Worm (Caenorhabditis elegans): ENCODE measurements around the gene C49C8.6.

C49C8.6 gene

DNA sequence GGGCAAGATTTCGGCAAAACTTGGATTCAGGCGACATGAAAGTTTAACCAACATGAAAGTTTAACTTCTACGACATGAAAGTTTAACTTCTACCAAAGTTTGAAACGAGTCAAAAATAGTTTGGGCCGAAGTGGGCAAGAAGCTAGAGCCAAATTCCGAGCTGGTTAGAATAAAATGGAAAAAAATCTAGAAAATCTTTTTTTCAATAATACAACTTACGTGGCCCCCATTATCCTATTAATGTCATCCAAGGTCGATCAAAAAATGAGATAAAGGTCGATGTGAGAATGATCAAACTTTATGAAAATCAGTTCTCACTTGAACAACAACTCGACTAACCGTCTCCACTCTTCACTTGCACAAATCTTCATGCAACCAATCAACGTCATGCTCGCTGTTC lies 19.3 kb upstream of the C49C8.6 start, which contains the start of gene F08B4.8:
Gene F08B4.8, plus strand, starts transcription at position 301 of the 400 bp plus-strand sequence.
- no peak for TF ChIP-seq ceh-45 (GFP tag; IDR thresholded peaks at IDR 0.05)
- TF ChIP-seq hlh-8 (tag; optimal IDR thresholded peaks at IDR 0.05) = no peak
- no peak for TF ChIP-seq unc-42 (tag; optimal IDR thresholded peaks at IDR 0.05)
- TF ChIP-seq ttx-3 (tag; optimal IDR thresholded peaks at IDR 0.05) = no peak
- no peak for TF ChIP-seq ceh-18 (tag; optimal IDR thresholded peaks at IDR 0.05)
- no peak for TF ChIP-seq ceh-34 (tag; optimal IDR thresholded peaks at IDR 0.05)
- TF ChIP-seq pag-3 (tag; optimal IDR thresholded peaks at IDR 0.05; ENCODE audit: borderline replicate concordance) = no peak
- TF ChIP-seq unc-86 (tag; optimal IDR thresholded peaks at IDR 0.05) = no peak
- no peak for TF ChIP-seq tbx-2 (tag; optimal IDR thresholded peaks at IDR 0.05)
- no peak for TF ChIP-seq hlh-13 (GFP tag; optimal IDR thresholded peaks at IDR 0.05)
- no peak for TF ChIP-seq che-1 (tag; optimal IDR thresholded peaks at IDR 0.05)
- TF ChIP-seq pros-1 (tag; optimal IDR thresholded peaks at IDR 0.05) = no peak
- no peak for TF ChIP-seq K02D7.2 (tag; optimal IDR thresholded peaks at IDR 0.05)
- no peak for TF ChIP-seq ama-1 (optimal IDR thresholded peaks at IDR 0.05)
- TF ChIP-seq pha-2 (tag; optimal IDR thresholded peaks at IDR 0.05) = no peak
- no peak for TF ChIP-seq fkh-10 (GFP tag; optimal IDR thresholded peaks at IDR 0.05)
- TF ChIP-seq ceh-31 (tag; optimal IDR thresholded peaks at IDR 0.05) = no peak

DNA sequence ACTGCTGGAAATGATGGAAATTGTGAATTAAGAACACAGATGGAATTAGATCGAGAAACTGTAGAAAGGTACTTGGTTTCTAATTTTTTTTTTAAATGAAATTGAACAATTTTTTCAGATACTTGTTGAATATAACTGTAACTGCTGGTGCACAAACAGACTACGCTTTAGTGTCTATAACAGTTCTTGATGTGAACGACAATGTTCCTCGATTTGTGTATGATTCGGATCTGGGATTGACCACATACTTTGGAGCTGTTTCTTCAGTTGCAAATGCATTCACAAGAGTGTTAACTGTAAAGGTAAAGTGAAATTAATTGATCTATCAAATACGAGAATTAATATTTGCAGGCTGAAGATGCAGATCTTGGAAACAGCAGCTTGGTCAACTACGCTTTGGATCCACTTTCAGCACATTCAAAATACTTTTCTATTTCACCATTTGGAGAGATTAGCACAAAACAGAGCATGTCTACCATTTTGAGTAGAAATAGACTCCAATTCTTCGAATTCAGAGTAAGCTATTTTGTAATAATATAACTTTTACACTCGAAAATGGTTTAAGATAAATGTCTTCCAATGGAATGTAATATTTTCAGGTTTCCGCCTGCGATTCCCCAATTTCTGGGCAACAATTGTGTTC lies 15.8 kb upstream of the C49C8.6 start:
- TF ChIP-seq pha-4 (tag; optimal IDR thresholded peaks at IDR 0.05) = no peak
- no peak for TF ChIP-seq madf-2 (tag; optimal IDR thresholded peaks at IDR 0.05)
- no peak for TF ChIP-seq ceh-34 (tag; optimal IDR thresholded peaks at IDR 0.05)
- no peak for TF ChIP-seq unc-55 (GFP tag; optimal IDR thresholded peaks at IDR 0.05)
- TF ChIP-seq eyg-1 (tag; optimal IDR thresholded peaks at IDR 0.05) = no peak
- TF ChIP-seq F13H6.1 (tag; optimal IDR thresholded peaks at IDR 0.05) = no peak
- TF ChIP-seq ref-2 (tag; optimal IDR thresholded peaks at IDR 0.05) = no peak
- no peak for TF ChIP-seq ceh-45 (GFP tag; IDR thresholded peaks at IDR 0.05)
- no peak for TF ChIP-seq gmeb-2 (tag; optimal IDR thresholded peaks at IDR 0.05)
- TF ChIP-seq tbx-7 (tag; optimal IDR thresholded peaks at IDR 0.05) = no peak
- no peak for TF ChIP-seq ceh-24 (tag; optimal IDR thresholded peaks at IDR 0.05)
- no peak for TF ChIP-seq unc-3 (GFP tag; conservative IDR thresholded peaks at IDR 0.05)
- no peak for TF ChIP-seq unc-3 (tag; optimal IDR thresholded peaks at IDR 0.05)
- TF ChIP-seq K09A11.1 (tag; optimal IDR thresholded peaks at IDR 0.05; ENCODE audit: insufficient read depth) = no peak
- no peak for TF ChIP-seq mec-3 (tag; optimal IDR thresholded peaks at IDR 0.05; ENCODE audit: borderline replicate concordance)

DNA sequence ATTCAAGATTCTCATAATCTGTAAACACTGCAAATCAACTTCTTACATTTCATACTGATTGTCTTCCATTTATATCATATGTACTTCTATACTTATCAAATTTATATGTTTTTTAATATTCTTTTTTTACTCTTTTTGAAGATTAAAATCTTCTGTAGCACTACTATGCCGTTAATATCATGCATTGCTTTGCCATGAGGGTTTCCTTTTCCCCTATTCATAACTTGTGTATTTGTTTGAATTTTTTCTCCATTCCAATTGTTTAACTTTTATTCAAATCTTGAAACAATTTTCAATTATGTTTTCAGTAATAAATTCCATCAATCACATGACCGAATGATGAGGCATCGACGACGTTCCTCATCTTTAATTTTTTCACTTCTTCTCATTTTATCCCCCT lies 10.6 kb upstream of the C49C8.6 start, which contains the start of gene cdh-5:
Gene cdh-5, plus strand, starts transcription at position 301 of the 400 bp plus-strand sequence.
- TF ChIP-seq hlh-8 (tag; optimal IDR thresholded peaks at IDR 0.05) = no peak
- no peak for TF ChIP-seq ref-2 (tag; optimal IDR thresholded peaks at IDR 0.05)
- no peak for TF ChIP-seq unc-42 (tag; optimal IDR thresholded peaks at IDR 0.05)
- no peak for TF ChIP-seq hlh-13 (GFP tag; optimal IDR thresholded peaks at IDR 0.05)
- TF ChIP-seq ztf-16 (tag; optimal IDR thresholded peaks at IDR 0.05) = no peak
- no peak for TF ChIP-seq hlh-15 (tag; optimal IDR thresholded peaks at IDR 0.05)
- TF ChIP-seq ets-4 (tag; optimal IDR thresholded peaks at IDR 0.05) = no peak
- no peak for TF ChIP-seq lin-11 (tag; optimal IDR thresholded peaks at IDR 0.05)
- no peak for TF ChIP-seq dmd-4 (tag; optimal IDR thresholded peaks at IDR 0.05; ENCODE audit: borderline replicate concordance)
- TF ChIP-seq che-1 (tag; optimal IDR thresholded peaks at IDR 0.05) = no peak
- no peak for TF ChIP-seq ceh-34 (tag; optimal IDR thresholded peaks at IDR 0.05)
- no peak for TF ChIP-seq ceh-19 (GFP tag; optimal IDR thresholded peaks at IDR 0.05)
- no peak for TF ChIP-seq ceh-48 (tag; optimal IDR thresholded peaks at IDR 0.05)
- TF ChIP-seq sdc-2 (tag; optimal IDR thresholded peaks at IDR 0.05) = no peak
- no peak for TF ChIP-seq C38D4.7 (GFP tag; optimal IDR thresholded peaks at IDR 0.05)

Measured in whole organism, late embryonic.